Worm (Caenorhabditis elegans) whole organism, midembryonic: ENCODE data around the gene ugt-33.

Experiments used
- T22C8.4 ChIP-seq: fragments of 200-800 bp; sonication (Bioruptor generic); IDR thresholded peaks from 2 replicates; pipeline ENCODE4 v1.3.6; 2022; ENCODE audit warnings: missing genetic modification characterization, missing compliant biosample characterization
- cog-1 ChIP-seq: sonication (generic microtip); optimal IDR thresholded peaks from 2 replicates; lab custom pipeline; 2016; ENCODE audit warnings: missing genetic modification characterization, missing compliant biosample characterization
- flt-1 ChIP-seq: fragments of 200-800 bp; sonication (Bioruptor generic); IDR thresholded peaks from 2 replicates; pipeline ENCODE4 v1.3.6; 2022; ENCODE audit warnings: missing genetic modification characterization, missing compliant biosample characterization
- klf-2 ChIP-seq: fragments of 200-800 bp; sonication (Bioruptor generic); conservative IDR thresholded peaks from 2 replicates; pipeline ENCODE4 v1.3.6; 2022; ENCODE audit warnings: missing genetic modification reagents, missing genetic modification characterization, missing compliant biosample characterization
- med-1 ChIP-seq: sonication (generic microtip); optimal IDR thresholded peaks from 2 replicates; lab custom pipeline; 2017; ENCODE audit warnings: missing genetic modification characterization, mild to moderate bottlenecking, missing compliant biosample characterization, antibody characterized with exemption, missing genetic modification reagents; ENCODE audit not compliant: insufficient read depth
- ref-1 ChIP-seq: fragments of 200-800 bp; sonication (Bioruptor generic); conservative IDR thresholded peaks from 2 replicates; pipeline ENCODE4 v1.3.6; 2022; ENCODE audit warnings: missing genetic modification reagents, missing genetic modification characterization, missing compliant biosample characterization
- tab-1 ChIP-seq: fragments of 200-800 bp; sonication (Bioruptor generic); IDR thresholded peaks from 2 replicates; pipeline ENCODE4 v1.3.6; 2022; ENCODE audit warnings: missing genetic modification characterization, missing compliant biosample characterization
- ztf-23 ChIP-seq: fragments of 200-800 bp; sonication (Bioruptor generic); IDR thresholded peaks from 2 replicates; pipeline ENCODE4 v1.3.6; 2022; ENCODE audit warnings: missing genetic modification reagents, missing genetic modification characterization, missing compliant biosample characterization
- ztf-29 ChIP-seq: fragments of 200-800 bp; sonication (Bioruptor generic); IDR thresholded peaks from 2 replicates; pipeline ENCODE4 v1.3.6; 2022; ENCODE audit warnings: missing genetic modification reagents, missing genetic modification characterization, missing compliant biosample characterization

ugt-33 gene

ce11 chrV:10535325-10535724 is 42.1 kb downstream of the ugt-33 start:
- TF ChIP-seq ztf-29 (GFP tag; lab: Robert Waterston, UW): no peak
- no peak for TF ChIP-seq tab-1 (GFP tag; lab: Robert Waterston, UW)
- no peak for TF ChIP-seq ztf-23 (GFP tag; lab: Robert Waterston, UW)
- TF ChIP-seq T22C8.4 (GFP tag; lab: Robert Waterston, UW): no peak
- no peak for TF ChIP-seq klf-2 (GFP tag; lab: Robert Waterston, UW)
- no peak for TF ChIP-seq med-1 (GFP tag; lab: Kevin White, UChicago)
- TF ChIP-seq cog-1 (tag; lab: Kevin White, UChicago): no peak
- no peak for TF ChIP-seq ref-1 (GFP tag; lab: Robert Waterston, UW)
- no peak for TF ChIP-seq flt-1

ce11 chrV:10536095-10536691 is 43.0 kb downstream of the ugt-33 start, which contains the start of gene ppm-1.A:
TSS of gene ppm-1.A (minus strand) at chrV:10536388.
- TF ChIP-seq flt-1 (no peak), ztf-29 (GFP tag; lab: Robert Waterston, UW) (no peak)

- TF ChIP-seq tab-1 (GFP tag; lab: Robert Waterston, UW) (no peak), ztf-29 (GFP tag; lab: Robert Waterston, UW) (no peak), klf-2 (GFP tag; lab: Robert Waterston, UW) (no peak), flt-1 (no peak), cog-1 (tag; lab: Kevin White, UChicago) (peak; percentile 58), med-1 (GFP tag; lab: Kevin White, UChicago) (peak; percentile 1), ztf-23 (GFP tag; lab: Robert Waterston, UW) (peak; percentile 94)
These were observed 43.6 kb downstream of the ugt-33 start for ce11 chrV:10536808-10537207.

ce11 chrV:10539114-10539513 is 45.9 kb downstream of the ugt-33 start, which contains the start of gene F25D1.8:
TSS of gene F25D1.8 (plus strand) at chrV:10539414.
- TF ChIP-seq tab-1 (GFP tag; lab: Robert Waterston, UW): no peak

DNA sequence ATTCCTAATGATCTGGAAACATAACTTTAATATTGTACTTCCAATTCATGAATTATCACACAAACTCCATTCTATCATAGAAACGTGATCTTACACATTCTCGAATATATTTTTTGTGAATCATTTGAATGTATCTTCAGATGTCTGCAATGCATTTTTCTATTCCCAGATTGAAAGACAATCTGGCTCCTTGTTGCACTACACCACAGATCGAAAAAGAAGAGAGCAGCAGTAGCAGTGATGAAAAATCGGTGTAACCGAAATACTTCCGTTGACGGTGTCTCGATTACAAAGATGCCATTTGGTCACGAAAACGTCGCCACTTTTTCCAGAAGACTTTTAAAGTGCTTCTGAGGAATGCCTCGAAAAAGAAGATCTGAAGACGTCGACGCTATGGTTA is 46.8 kb downstream of the ugt-33 start, which contains the start of gene degt-1:
Gene degt-1 (plus strand): TSS at position 301 of the 400 bp plus-strand sequence.
- TF ChIP-seq med-1 (GFP tag; lab: Kevin White, UChicago): no peak
- no peak for TF ChIP-seq cog-1 (tag; lab: Kevin White, UChicago)
- no peak for TF ChIP-seq flt-1
- no peak for TF ChIP-seq ref-1 (GFP tag; lab: Robert Waterston, UW)
- TF ChIP-seq ztf-29 (GFP tag; lab: Robert Waterston, UW): no peak
- TF ChIP-seq T22C8.4 (GFP tag; lab: Robert Waterston, UW): no peak
- no peak for TF ChIP-seq ztf-23 (GFP tag; lab: Robert Waterston, UW)
- TF ChIP-seq klf-2 (GFP tag; lab: Robert Waterston, UW): no peak
- no peak for TF ChIP-seq tab-1 (GFP tag; lab: Robert Waterston, UW)
